Worm (Caenorhabditis elegans): ENCODE results near the gene C14H10.3.
A peak's percentile ranks its signal among the peaks of the same experiment; 100 is the strongest.

Gene C14H10.3

ce11 chrX:10183695-10184094 lies 44.2 kb downstream of the C14H10.3 start, which contains the start of gene arrd-28:
TSS of gene arrd-28 (plus strand) at chrX:10183995.
- TF ChIP-seq dmd-4 (tag; optimal IDR thresholded peaks at IDR 0.05; ENCODE audit: borderline replicate concordance) (no peak), ceh-9 (tag; optimal IDR thresholded peaks at IDR 0.05) (no peak), pqm-1 (tag; optimal IDR thresholded peaks at IDR 0.05) (no peak), C08G9.2 (tag; optimal IDR thresholded peaks at IDR 0.05) (no peak), ceh-19 (GFP tag; optimal IDR thresholded peaks at IDR 0.05) (no peak), ceh-45 (GFP tag; IDR thresholded peaks at IDR 0.05) (no peak), unc-42 (tag; optimal IDR thresholded peaks at IDR 0.05) (no peak), ceh-24 (tag; optimal IDR thresholded peaks at IDR 0.05) (no peak), syd-9 (tag; optimal IDR thresholded peaks at IDR 0.05) (no peak), ztf-16 (tag; optimal IDR thresholded peaks at IDR 0.05) (no peak), T23F11.4 (GFP tag; optimal IDR thresholded peaks at IDR 0.05) (no peak), lim-6 (tag; optimal IDR thresholded peaks at IDR 0.05) (no peak), hlh-30 (tag; optimal IDR thresholded peaks at IDR 0.05; ENCODE audit: insufficient read depth) (no peak), nhr-11 (tag; optimal IDR thresholded peaks at IDR 0.05) (no peak), pha-4 (tag; optimal IDR thresholded peaks at IDR 0.05) (no peak), nfya-1 (tag; optimal IDR thresholded peaks at IDR 0.05) (no peak), pag-3 (tag; optimal IDR thresholded peaks at IDR 0.05; ENCODE audit: borderline replicate concordance) (no peak)

- TF ChIP-seq pag-3 (tag; optimal IDR thresholded peaks at IDR 0.05; ENCODE audit: borderline replicate concordance) (no peak), Y22D7AL.16 (tag; optimal IDR thresholded peaks at IDR 0.05) (no peak), pax-1 (tag; optimal IDR thresholded peaks at IDR 0.05) (no peak), che-1 (tag; optimal IDR thresholded peaks at IDR 0.05) (no peak), syd-9 (tag; optimal IDR thresholded peaks at IDR 0.05) (no peak), gmeb-2 (tag; optimal IDR thresholded peaks at IDR 0.05) (no peak), nhr-232 (tag; optimal IDR thresholded peaks at IDR 0.05) (no peak), C08G9.2 (tag; optimal IDR thresholded peaks at IDR 0.05) (no peak), ahr-1 (tag; optimal IDR thresholded peaks at IDR 0.05) (no peak), ama-1 (optimal IDR thresholded peaks at IDR 0.05) (no peak), pros-1 (tag; optimal IDR thresholded peaks at IDR 0.05) (no peak)
Measured at ce11 chrX:10182613-10183012, 45.3 kb downstream of the C14H10.3 start.

- TF ChIP-seq ceh-2 (tag; optimal IDR thresholded peaks at IDR 0.05): no peak
- peak; percentile 69 for TF ChIP-seq ceh-18 (tag; optimal IDR thresholded peaks at IDR 0.05)
- TF ChIP-seq ceh-30 (tag; optimal IDR thresholded peaks at IDR 0.05): no peak
- no peak for TF ChIP-seq npax-4 (tag; optimal IDR thresholded peaks at IDR 0.05)
- TF ChIP-seq lin-11 (tag; optimal IDR thresholded peaks at IDR 0.05): no peak
- TF ChIP-seq fax-1 (tag; optimal IDR thresholded peaks at IDR 0.05): no peak
Measured at ce11 chrX:10176295-10176694, 51.6 kb downstream of the C14H10.3 start, which contains the start of gene ncs-4. TSS of gene ncs-4 (plus strand) at chrX:10176521.

ce11 chrX:10174683-10175082 lies 53.3 kb downstream of the C14H10.3 start, which contains the start of gene C07A4.3:
TSS of gene C07A4.3 (plus strand) at chrX:10174983.
- TF ChIP-seq ttx-3 (tag; optimal IDR thresholded peaks at IDR 0.05): no peak
- TF ChIP-seq unc-55 (GFP tag; optimal IDR thresholded peaks at IDR 0.05): no peak
- no peak for TF ChIP-seq che-1 (tag; optimal IDR thresholded peaks at IDR 0.05)
- no peak for TF ChIP-seq ceh-48 (tag; optimal IDR thresholded peaks at IDR 0.05)
- no peak for TF ChIP-seq lin-11 (tag; optimal IDR thresholded peaks at IDR 0.05)
- TF ChIP-seq unc-3 (GFP tag; conservative IDR thresholded peaks at IDR 0.05): no peak
- no peak for TF ChIP-seq unc-3 (tag; optimal IDR thresholded peaks at IDR 0.05)
- TF ChIP-seq K09A11.1 (tag; optimal IDR thresholded peaks at IDR 0.05; ENCODE audit: insufficient read depth): no peak
- TF ChIP-seq ahr-1 (tag; optimal IDR thresholded peaks at IDR 0.05): no peak
- no peak for TF ChIP-seq ets-4 (tag; optimal IDR thresholded peaks at IDR 0.05)
- no peak for TF ChIP-seq ceh-9 (tag; optimal IDR thresholded peaks at IDR 0.05)
- TF ChIP-seq ama-1 (optimal IDR thresholded peaks at IDR 0.05): no peak

Data from whole organism, late embryonic.